Fruit fly (Drosophila melanogaster) whole organism, prepupa: Measurements from ENCODE around the gene eIF2Bbeta.

ENCODE experiments used
- CG6276 ChIP-seq: fragments of 200-800 bp; sonication (Bioruptor generic); optimal IDR thresholded peaks from 2 replicates; lab custom pipeline; 2017; ENCODE audit warnings: missing biosample characterization, mild to moderate bottlenecking, missing genetic modification characterization
- CG8119 ChIP-seq: fragments of 200-800 bp; sonication (Bioruptor generic); IDR thresholded peaks from 3 replicates; pipeline ENCODE4 v1.3.6; 2022; ENCODE audit warnings: missing biosample characterization, missing genetic modification characterization
- CG9139 ChIP-seq: fragments of 200-800 bp; sonication (Bioruptor generic); optimal IDR thresholded peaks from 3 replicates; lab custom pipeline; 2017; ENCODE audit warnings: missing biosample characterization, mild to moderate bottlenecking, missing genetic modification characterization
- Eip78C ChIP-seq: fragments of 200-800 bp; sonication (Bioruptor generic); peaks from one replicate; lab custom pipeline; 2016; ENCODE audit warnings: missing biosample characterization, missing genetic modification characterization
- Lpt ChIP-seq: fragments of 200-800 bp; sonication (Bioruptor generic); optimal IDR thresholded peaks from 3 replicates; lab custom pipeline; 2016; ENCODE audit warnings: missing biosample characterization, missing genetic modification characterization
- Met ChIP-seq: fragments of 200-800 bp; sonication (Bioruptor generic); optimal IDR thresholded peaks from 3 replicates; lab custom pipeline; 2016; ENCODE audit warnings: missing biosample characterization, missing genetic modification characterization
- Sox102F ChIP-seq: fragments of 200-800 bp; sonication (Bioruptor generic); optimal IDR thresholded peaks from 2 replicates; lab custom pipeline; 2016; ENCODE audit warnings: missing biosample characterization, mild to moderate bottlenecking, missing genetic modification characterization
- esn ChIP-seq: fragments of 200-800 bp; sonication (Bioruptor generic); optimal IDR thresholded peaks from 2 replicates; lab custom pipeline; 2016; ENCODE audit warnings: missing biosample characterization, mild to moderate bottlenecking, missing genetic modification characterization, moderate library complexity
- fd59A ChIP-seq: fragments of 200-800 bp; sonication (Bioruptor generic); optimal IDR thresholded peaks from 2 replicates; lab custom pipeline; 2017; ENCODE audit warnings: missing biosample characterization, mild to moderate bottlenecking, missing genetic modification characterization, missing genetic modification reagents
- svp ChIP-seq: fragments of 200-800 bp; sonication (Bioruptor generic); peaks from one replicate; lab custom pipeline; 2016; ENCODE audit warnings: missing biosample characterization, missing genetic modification characterization
- vri ChIP-seq: fragments of 200-800 bp; sonication (Bioruptor generic); optimal IDR thresholded peaks from 3 replicates; lab custom pipeline; 2016; ENCODE audit warnings: missing biosample characterization, mild to moderate bottlenecking, missing genetic modification characterization

DNA sequence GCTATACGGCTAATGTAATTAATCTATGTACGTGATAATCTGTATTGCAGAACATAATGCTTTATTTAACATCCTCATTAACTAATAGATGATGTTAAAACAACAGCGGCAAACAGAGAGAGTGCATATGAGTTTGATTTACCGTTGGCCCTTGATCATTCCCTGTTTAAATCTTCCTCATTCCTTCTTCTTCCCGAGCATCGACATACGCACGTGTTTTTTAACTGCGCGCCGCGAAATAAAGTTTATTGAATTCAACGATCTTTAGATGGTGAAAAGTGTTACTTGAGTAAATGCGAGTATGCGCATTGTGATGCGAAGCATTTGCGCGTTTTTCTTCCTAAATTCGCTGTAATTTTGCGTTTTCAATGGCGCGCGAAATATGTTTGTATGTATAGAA is 35.7 kb downstream of the eIF2Bbeta start, which contains the start of gene kirre:
- TF ChIP-seq Eip78C (GFP tag; lab: Kevin White, UChicago) (no peak), CG8119 (no peak), Lpt (GFP tag; lab: Kevin White, UChicago) (no peak), vri (no peak), svp (GFP tag; lab: Kevin White, UChicago) (no peak), CG9139 (GFP tag; lab: Kevin White, UChicago) (no peak), Met (GFP tag; lab: Kevin White, UChicago) (no peak), CG6276 (GFP tag; lab: Kevin White, UChicago) (no peak), Sox102F (GFP tag; lab: Kevin White, UChicago) (no peak), fd59A (no peak), esn (GFP tag; lab: Kevin White, UChicago) (no peak)
